Worm (Caenorhabditis elegans) whole organism, L3 larva: ENCODE measurements around the gene Y105C5B.11.

Experiments
- ZK546.5 ChIP-seq: sonication (generic microtip); optimal IDR thresholded peaks from 2 replicates; lab custom pipeline; 2017; ENCODE audit warnings: missing biosample characterization, missing genetic modification characterization
- aly-2 ChIP-seq: fragments of 150-350 bp; optimal IDR thresholded peaks from 2 replicates; lab custom pipeline; 2014; ENCODE audit warnings: missing biosample characterization, missing genetic modification characterization
- ceh-16 ChIP-seq: sonication (generic microtip); optimal IDR thresholded peaks from 2 replicates; lab custom pipeline; 2017; ENCODE audit warnings: missing biosample characterization, missing genetic modification characterization
- ceh-82 ChIP-seq: fragments of 150-350 bp; optimal IDR thresholded peaks from 2 replicates; lab custom pipeline; 2014; ENCODE audit warnings: missing biosample characterization, missing genetic modification characterization
- ceh-9 ChIP-seq: sonication (generic microtip); optimal IDR thresholded peaks from 2 replicates; lab custom pipeline; 2018; ENCODE audit warnings: missing biosample characterization, missing genetic modification characterization
- daf-12 ChIP-seq: fragments of 150-350 bp; optimal IDR thresholded peaks from 2 replicates; lab custom pipeline; 2014; ENCODE audit warnings: missing biosample characterization, missing genetic modification reagents, missing genetic modification characterization
- egl-5 ChIP-seq: fragments of 150-350 bp; optimal IDR thresholded peaks from 2 replicates; lab custom pipeline; 2017; ENCODE audit warnings: missing biosample characterization, missing genetic modification reagents, missing genetic modification characterization, inconsistent platforms
- elt-1 ChIP-seq: fragments of 150-350 bp; optimal IDR thresholded peaks from 2 replicates; lab custom pipeline; 2014; ENCODE audit warnings: missing biosample characterization, missing genetic modification characterization
- elt-2 ChIP-seq: sonication (generic microtip); optimal IDR thresholded peaks from 2 replicates; lab custom pipeline; 2016; ENCODE audit warnings: missing genetic modification reagents, mild to moderate bottlenecking, missing genetic modification characterization, missing compliant biosample characterization
- elt-3 ChIP-seq, 3 experiments: fragments of 150-350 bp in 1 of 3; sonication (generic microtip) in 2 of 3; optimal IDR thresholded peaks; 2 replicates in 2 of 3; 4 replicates in 1 of 3; lab custom pipeline; 2014 to 2017; ENCODE audit warnings: missing biosample characterization in 3 of 3, missing genetic modification characterization in 3 of 3
- eor-1 ChIP-seq, 2 experiments: fragments of 150-350 bp; optimal IDR thresholded peaks; 2 replicates each; lab custom pipeline; 2014 to 2018; ENCODE audit warnings: missing biosample characterization in 2 of 2, missing genetic modification characterization in 2 of 2
- fkh-10 ChIP-seq: sonication (generic microtip); optimal IDR thresholded peaks from 2 replicates; lab custom pipeline; 2017; ENCODE audit warnings: missing biosample characterization, missing genetic modification reagents, missing genetic modification characterization
- fos-1 ChIP-seq: fragments of 150-350 bp; optimal IDR thresholded peaks from 2 replicates; lab custom pipeline; 2014; ENCODE audit warnings: missing biosample characterization, missing genetic modification characterization
- jun-1 ChIP-seq: fragments of 150-350 bp; optimal IDR thresholded peaks from 2 replicates; lab custom pipeline; 2014; ENCODE audit warnings: missing biosample characterization, missing genetic modification reagents, missing genetic modification characterization
- lin-39 ChIP-seq: fragments of 150-350 bp; optimal IDR thresholded peaks from 2 replicates; lab custom pipeline; 2018; ENCODE audit warnings: missing biosample characterization, missing genetic modification reagents, missing genetic modification characterization
- lsy-12 ChIP-seq: sonication (generic microtip); optimal IDR thresholded peaks from 2 replicates; lab custom pipeline; 2016; ENCODE audit warnings: mild to moderate bottlenecking, missing genetic modification characterization, missing compliant biosample characterization
- mdl-1 ChIP-seq: fragments of 150-350 bp; optimal IDR thresholded peaks from 2 replicates; lab custom pipeline; 2014; ENCODE audit warnings: missing biosample characterization, missing genetic modification characterization
- mml-1 ChIP-seq: fragments of 150-350 bp; sonication (generic microtip); optimal IDR thresholded peaks from 3 replicates; lab custom pipeline; 2014; ENCODE audit warnings: missing biosample characterization, missing genetic modification characterization
- nhr-12 ChIP-seq: fragments of 150-350 bp; optimal IDR thresholded peaks from 2 replicates; lab custom pipeline; 2014; ENCODE audit warnings: missing biosample characterization, missing genetic modification characterization
- nhr-25 ChIP-seq: sonication (generic microtip); optimal IDR thresholded peaks from 2 replicates; lab custom pipeline; 2017; ENCODE audit warnings: missing biosample characterization, missing genetic modification characterization
- nhr-28 ChIP-seq: fragments of 150-350 bp; optimal IDR thresholded peaks from 2 replicates; lab custom pipeline; 2014; ENCODE audit warnings: missing biosample characterization, missing genetic modification characterization
- nhr-67 ChIP-seq: fragments of 150-350 bp; optimal IDR thresholded peaks from 2 replicates; lab custom pipeline; 2014; ENCODE audit warnings: missing biosample characterization, missing genetic modification characterization
- nhr-76 ChIP-seq: fragments of 150-350 bp; sonication (generic microtip); optimal IDR thresholded peaks from 5 replicates; lab custom pipeline; 2014; ENCODE audit warnings: missing biosample characterization, missing genetic modification characterization
- nhr-77 ChIP-seq: fragments of 150-350 bp; optimal IDR thresholded peaks from 2 replicates; lab custom pipeline; 2014; ENCODE audit warnings: missing biosample characterization, missing genetic modification characterization
- pha-4 ChIP-seq: fragments of 150-350 bp; optimal IDR thresholded peaks from 2 replicates; lab custom pipeline; 2014; ENCODE audit warnings: missing biosample characterization, missing genetic modification reagents, missing genetic modification characterization
- pqm-1 ChIP-seq: fragments of 150-350 bp; optimal IDR thresholded peaks from 2 replicates; lab custom pipeline; 2017; ENCODE audit warnings: missing biosample characterization, missing genetic modification characterization, inconsistent platforms
- sea-2 ChIP-seq: fragments of 150-350 bp; sonication (generic microtip); optimal IDR thresholded peaks from 4 replicates; lab custom pipeline; 2014; ENCODE audit warnings: missing biosample characterization, missing genetic modification reagents, missing genetic modification characterization
- skn-1 ChIP-seq: fragments of 150-350 bp; optimal IDR thresholded peaks from 2 replicates; lab custom pipeline; 2014; ENCODE audit warnings: missing biosample characterization, missing genetic modification characterization
- snpc-4 ChIP-seq: fragments of 150-350 bp; optimal IDR thresholded peaks from 2 replicates; lab custom pipeline; 2014; ENCODE audit warnings: missing biosample characterization, missing genetic modification characterization
- tbx-2 ChIP-seq: sonication (generic microtip); optimal IDR thresholded peaks from 2 replicates; lab custom pipeline; 2016; ENCODE audit warnings: mild to moderate bottlenecking, missing genetic modification characterization, missing compliant biosample characterization
- unc-39 ChIP-seq: sonication (generic microtip); optimal IDR thresholded peaks from 4 replicates; lab custom pipeline; 2017; ENCODE audit warnings: missing biosample characterization, missing genetic modification characterization
- unc-62 ChIP-seq: fragments of 150-350 bp; sonication (generic microtip); optimal IDR thresholded peaks from 4 replicates; lab custom pipeline; 2014; ENCODE audit warnings: missing biosample characterization, missing genetic modification reagents, missing genetic modification characterization
- zag-1 ChIP-seq: fragments of 150-350 bp; optimal IDR thresholded peaks from 2 replicates; lab custom pipeline; 2014; ENCODE audit warnings: missing biosample characterization, missing genetic modification characterization
- ztf-11 ChIP-seq: fragments of 150-350 bp; optimal IDR thresholded peaks from 2 replicates; lab custom pipeline; 2014; ENCODE audit warnings: missing biosample characterization, missing genetic modification characterization
- ztf-4 ChIP-seq: fragments of 150-350 bp; optimal IDR thresholded peaks from 2 replicates; lab custom pipeline; 2014; ENCODE audit warnings: missing biosample characterization, missing genetic modification characterization

Gene Y105C5B.11

DNA sequence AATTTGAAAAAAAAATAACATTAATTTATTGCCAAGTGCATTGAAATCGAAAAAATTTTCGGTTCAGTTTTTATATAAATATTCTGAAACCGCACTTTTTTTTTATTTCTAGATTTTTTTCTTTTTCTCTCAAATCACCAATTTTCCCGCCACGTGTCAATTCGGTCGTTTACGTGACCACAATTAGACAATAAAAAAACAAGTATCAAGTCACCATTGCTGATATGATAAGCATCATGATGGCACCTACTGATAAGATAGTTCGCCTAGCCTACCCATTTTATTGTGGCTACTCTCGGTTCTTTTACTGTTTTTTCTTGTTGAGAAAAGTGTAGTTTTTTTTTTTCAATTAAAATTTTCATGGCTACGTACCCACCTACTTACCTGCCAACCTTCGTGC is 11.5 kb downstream of the Y105C5B.11 start:
- peak; percentile 91 for TF ChIP-seq elt-2 (tag; lab: Kevin White, UChicago)
- TF ChIP-seq elt-3 (tag; optimal IDR thresholded peaks at IDR 0.05; lab: Kevin White, UChicago) = peak in 1 of 3 experiments; percentile 25
- no peak for TF ChIP-seq nhr-12 (tag; lab: Kevin White, UChicago)
- no peak for TF ChIP-seq nhr-77
- TF ChIP-seq skn-1 (tag; lab: Kevin White, UChicago) = peak; percentile 15
- TF ChIP-seq pqm-1 = peak; percentile 68
- no peak for TF ChIP-seq sea-2 (GFP tag; lab: Kevin White, UChicago)
- no peak for TF ChIP-seq ztf-11 (tag; lab: Kevin White, UChicago)
- no peak for TF ChIP-seq nhr-25 (tag; lab: Kevin White, UChicago)
- TF ChIP-seq pha-4 (tag; lab: Kevin White, UChicago) = peak; percentile 15
- TF ChIP-seq egl-5 (tag; lab: Kevin White, UChicago) = no peak
- no peak for TF ChIP-seq unc-39 (tag; lab: Kevin White, UChicago)

DNA sequence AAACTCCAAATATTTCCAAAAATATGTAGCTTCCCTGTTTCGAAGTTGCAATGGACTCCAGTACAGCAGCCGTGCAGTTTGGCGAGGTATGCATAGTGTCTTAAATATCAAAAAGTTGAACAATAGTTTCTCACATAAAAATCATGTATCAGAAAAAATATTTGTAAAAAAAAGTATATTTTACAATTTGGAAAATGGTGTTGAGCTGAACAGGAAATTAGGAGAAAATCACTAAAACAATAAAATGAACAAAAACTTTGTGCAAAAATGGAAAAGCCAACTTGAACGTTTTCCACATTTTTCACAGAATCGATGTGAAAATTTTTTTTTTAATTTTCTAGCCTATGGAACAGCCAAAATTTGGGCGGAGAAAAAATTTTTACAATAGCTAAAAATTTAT is 14.6 kb downstream of the Y105C5B.11 start, which contains the start of gene Y105C5B.8:
TSS of gene Y105C5B.8 (minus strand) at position 101 of the 400 bp plus-strand sequence.
- TF ChIP-seq lin-39 (tag; lab: Kevin White, UChicago) (no peak), pha-4 (tag; lab: Kevin White, UChicago) (no peak), ztf-11 (tag; lab: Kevin White, UChicago) (no peak), elt-1 (tag; lab: Kevin White, UChicago) (no peak), pqm-1 (no peak), unc-62 (no peak), eor-1 (tag; optimal IDR thresholded peaks at IDR 0.05; lab: Kevin White, UChicago) (no peak), mml-1 (tag; lab: Kevin White, UChicago) (no peak), lsy-12 (tag; lab: Kevin White, UChicago) (no peak), egl-5 (tag; lab: Kevin White, UChicago) (no peak)

DNA sequence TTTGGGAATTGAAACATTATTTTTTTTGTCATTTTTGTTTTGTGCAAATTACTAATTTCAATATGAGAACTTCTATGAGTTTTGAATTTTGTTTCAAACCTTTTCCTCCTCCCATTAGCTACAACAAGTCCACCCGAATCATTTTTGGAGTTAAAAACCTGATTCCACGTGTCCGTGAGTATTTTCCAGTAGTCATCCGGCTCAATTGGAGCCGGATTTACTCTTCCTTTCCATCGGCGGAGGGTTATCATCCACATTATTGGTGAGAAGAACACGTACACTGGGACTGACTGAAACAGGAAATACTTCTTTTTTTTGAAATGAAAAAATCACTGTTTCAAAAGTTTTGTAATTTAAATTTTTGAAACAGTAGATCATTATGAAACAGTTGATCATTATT is 18.3 kb downstream of the Y105C5B.11 start:
- TF ChIP-seq unc-39 (tag; lab: Kevin White, UChicago) = no peak
- no peak for TF ChIP-seq nhr-12 (tag; lab: Kevin White, UChicago)
- no peak for TF ChIP-seq nhr-77
- no peak for TF ChIP-seq fos-1 (tag; lab: Kevin White, UChicago)
- no peak for TF ChIP-seq ceh-9 (tag; lab: Kevin White, UChicago)
- no peak for TF ChIP-seq jun-1 (tag; lab: Kevin White, UChicago)
- no peak for TF ChIP-seq mdl-1 (tag; lab: Kevin White, UChicago)
- TF ChIP-seq daf-12 = no peak
- no peak for TF ChIP-seq zag-1 (tag; lab: Kevin White, UChicago)
- TF ChIP-seq nhr-28 (tag; lab: Kevin White, UChicago) = no peak
- no peak for TF ChIP-seq tbx-2
- TF ChIP-seq, all 47 proteins: peak for 0

DNA sequence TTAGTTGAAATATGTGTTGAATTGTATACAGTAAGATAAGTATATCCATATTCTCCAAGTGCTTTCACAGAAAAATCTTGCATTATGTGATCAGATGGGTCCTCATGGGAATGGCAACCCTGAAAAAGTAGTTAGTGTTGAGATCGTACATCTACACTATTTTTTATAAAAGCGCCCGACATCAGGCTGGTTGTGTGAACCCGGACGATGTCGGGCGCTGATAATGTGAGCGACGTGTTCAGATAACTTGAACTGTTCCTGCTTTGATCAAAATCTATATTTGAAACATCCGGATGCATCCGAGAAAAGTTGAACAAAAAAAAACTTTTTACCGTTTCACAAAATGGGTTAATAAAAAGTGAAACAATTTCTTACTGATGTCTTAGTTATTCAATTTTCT is 26.2 kb downstream of the Y105C5B.11 start:
- no peak for TF ChIP-seq egl-5 (tag; lab: Kevin White, UChicago)
- no peak for TF ChIP-seq elt-3 (tag; optimal IDR thresholded peaks at IDR 0.05; lab: Kevin White, UChicago)
- no peak for TF ChIP-seq jun-1 (tag; lab: Kevin White, UChicago)
- TF ChIP-seq nhr-76 (tag; lab: Kevin White, UChicago) = no peak
- no peak for TF ChIP-seq ztf-11 (tag; lab: Kevin White, UChicago)
- TF ChIP-seq snpc-4 (tag; lab: Kevin White, UChicago) = no peak
- no peak for TF ChIP-seq ceh-16 (tag; lab: Kevin White, UChicago)
- TF ChIP-seq aly-2 (tag; lab: Kevin White, UChicago) = no peak
- no peak for TF ChIP-seq ceh-82 (tag; lab: Kevin White, UChicago)
- TF ChIP-seq skn-1 (tag; lab: Kevin White, UChicago) = no peak
- no peak for TF ChIP-seq zag-1 (tag; lab: Kevin White, UChicago)
- no peak for TF ChIP-seq ceh-9 (tag; lab: Kevin White, UChicago)
- TF ChIP-seq nhr-25 (tag; lab: Kevin White, UChicago) = no peak
- TF ChIP-seq ztf-4 (tag; lab: Kevin White, UChicago) = no peak

DNA sequence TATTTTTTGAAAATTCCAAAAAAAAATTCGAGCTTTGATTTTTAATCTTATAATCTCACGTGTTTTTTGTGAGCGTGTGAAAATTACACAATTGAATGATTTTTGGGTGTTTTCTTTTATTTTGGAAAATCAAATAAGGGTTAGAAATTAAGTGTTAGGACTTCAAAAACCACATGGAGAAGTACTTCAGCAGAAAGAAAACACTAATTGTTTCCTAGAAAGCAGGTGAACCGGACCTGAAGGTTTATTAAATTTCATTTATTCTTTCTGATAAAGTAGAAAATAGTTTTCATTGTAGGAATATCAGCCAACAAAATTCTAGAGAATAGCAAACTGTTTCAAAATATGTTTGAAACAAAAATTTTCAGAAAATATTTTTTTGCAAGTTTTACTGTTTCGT is 33.1 kb downstream of the Y105C5B.11 start:
- TF ChIP-seq ztf-11 (tag; lab: Kevin White, UChicago) (no peak), ztf-4 (tag; lab: Kevin White, UChicago) (no peak), elt-3 (tag; optimal IDR thresholded peaks at IDR 0.05; lab: Kevin White, UChicago) (no peak), fos-1 (tag; lab: Kevin White, UChicago) (no peak), sea-2 (GFP tag; lab: Kevin White, UChicago) (no peak), mdl-1 (tag; lab: Kevin White, UChicago) (no peak), ZK546.5 (tag; lab: Kevin White, UChicago) (no peak), ceh-9 (tag; lab: Kevin White, UChicago) (no peak), eor-1 (tag; optimal IDR thresholded peaks at IDR 0.05; lab: Kevin White, UChicago) (no peak), egl-5 (tag; lab: Kevin White, UChicago) (no peak), aly-2 (tag; lab: Kevin White, UChicago) (no peak), unc-39 (tag; lab: Kevin White, UChicago) (no peak), zag-1 (tag; lab: Kevin White, UChicago) (no peak), nhr-67 (tag; lab: Kevin White, UChicago) (no peak), fkh-10 (GFP tag; lab: Kevin White, UChicago) (no peak), nhr-12 (tag; lab: Kevin White, UChicago) (no peak), nhr-25 (tag; lab: Kevin White, UChicago) (no peak), pqm-1 (no peak)
